Fruit fly (Drosophila melanogaster) whole organism, prepupa: ENCODE results near the gene Nep1.

Source experiments
- CG10631 ChIP-seq: fragments of 200-800 bp; sonication (Bioruptor generic); optimal IDR thresholded peaks from 2 replicates; lab custom pipeline; 2016; ENCODE audit warnings: missing biosample characterization, missing genetic modification characterization
- CG15336 ChIP-seq: fragments of 200-800 bp; sonication (Bioruptor generic); IDR thresholded peaks from 2 replicates; pipeline ENCODE4 v1.3.6; 2022; ENCODE audit warnings: missing biosample characterization, missing genetic modification characterization
- CG31627 ChIP-seq: fragments of 200-800 bp; sonication (Bioruptor generic); optimal IDR thresholded peaks from 3 replicates; lab custom pipeline; 2016; ENCODE audit warnings: missing biosample characterization, missing genetic modification characterization
- CG8319 ChIP-seq: fragments of 200-800 bp; sonication (Bioruptor generic); optimal IDR thresholded peaks from 3 replicates; lab custom pipeline; 2016; ENCODE audit warnings: missing biosample characterization, missing genetic modification characterization
- Hr4 ChIP-seq: fragments of 200-800 bp; sonication (Bioruptor generic); optimal IDR thresholded peaks from 3 replicates; lab custom pipeline; 2016; ENCODE audit warnings: missing biosample characterization, missing genetic modification characterization
- Sox102F ChIP-seq: fragments of 200-800 bp; sonication (Bioruptor generic); optimal IDR thresholded peaks from 2 replicates; lab custom pipeline; 2016; ENCODE audit warnings: missing biosample characterization, mild to moderate bottlenecking, missing genetic modification characterization
- achi ChIP-seq: fragments of 200-800 bp; sonication (Bioruptor generic); optimal IDR thresholded peaks from 3 replicates; lab custom pipeline; 2016; ENCODE audit warnings: missing biosample characterization, missing genetic modification characterization
- eg ChIP-seq: fragments of 200-800 bp; sonication (Bioruptor generic); IDR thresholded peaks from 3 replicates; pipeline ENCODE4 v1.3.6; 2022; ENCODE audit warnings: missing biosample characterization, missing genetic modification characterization
- fkh ChIP-seq: fragments of 200-800 bp; sonication (Bioruptor generic); optimal IDR thresholded peaks from 3 replicates; lab custom pipeline; 2017; ENCODE audit warnings: missing biosample characterization, mild to moderate bottlenecking, missing genetic modification characterization, moderate library complexity
- lz ChIP-seq: fragments of 200-800 bp; sonication (Bioruptor generic); optimal IDR thresholded peaks from 3 replicates; lab custom pipeline; 2016; ENCODE audit warnings: missing biosample characterization, missing genetic modification characterization
- salr ChIP-seq, 2 experiments: fragments of 200-800 bp; sonication (Bioruptor generic); optimal IDR thresholded peaks; 3 replicates each; lab custom pipeline; 2016 to 2018; ENCODE audit warnings: missing biosample characterization in 2 of 2, missing genetic modification characterization in 2 of 2, mild to moderate bottlenecking in 1 of 2
- svp ChIP-seq: fragments of 200-800 bp; sonication (Bioruptor generic); peaks from one replicate; lab custom pipeline; 2016; ENCODE audit warnings: missing biosample characterization, missing genetic modification characterization
- topi ChIP-seq: fragments of 200-800 bp; sonication (Bioruptor generic); optimal IDR thresholded peaks from 3 replicates; lab custom pipeline; 2016; ENCODE audit warnings: missing biosample characterization, missing genetic modification characterization

dm6 chrX:6068714-6069113 is 22.3 kb upstream of the Nep1 start:
- no peak for TF ChIP-seq CG31627
- no peak for TF ChIP-seq lz (GFP tag; lab: Kevin White, UChicago)
- TF ChIP-seq CG15336 (GFP tag; lab: Robert Waterston, UW): no peak
- TF ChIP-seq fkh (GFP tag; lab: Kevin White, UChicago): no peak
- no peak for TF ChIP-seq achi
- no peak for TF ChIP-seq topi (GFP tag; lab: Kevin White, UChicago)
- no peak for TF ChIP-seq Hr4 (GFP tag; lab: Kevin White, UChicago)
- TF ChIP-seq CG10631 (GFP tag; lab: Kevin White, UChicago): no peak
- TF ChIP-seq svp: no peak
- TF ChIP-seq salr (GFP tag; optimal IDR thresholded peaks at IDR 0.05; lab: Kevin White, UChicago): no peak
- TF ChIP-seq eg (GFP tag; lab: Robert Waterston, UW): no peak
- no peak for TF ChIP-seq Sox102F
- no peak for TF ChIP-seq CG8319 (GFP tag; lab: Kevin White, UChicago)
